Worm (Caenorhabditis elegans) whole organism, L3 larva: ENCODE results near the gene F08F1.3.

Source experiments
- R02D3.7 ChIP-seq: fragments of 150-350 bp; optimal IDR thresholded peaks from 2 replicates; lab custom pipeline; 2014; ENCODE audit warnings: missing biosample characterization, missing genetic modification characterization
- ZK546.5 ChIP-seq: sonication (generic microtip); optimal IDR thresholded peaks from 2 replicates; lab custom pipeline; 2017; ENCODE audit warnings: missing biosample characterization, missing genetic modification characterization
- aly-2 ChIP-seq: fragments of 150-350 bp; optimal IDR thresholded peaks from 2 replicates; lab custom pipeline; 2014; ENCODE audit warnings: missing biosample characterization, missing genetic modification characterization
- ama-1 ChIP-seq: fragments of 150-350 bp; optimal IDR thresholded peaks from 2 replicates; lab custom pipeline; 2018
- ceh-16 ChIP-seq: sonication (generic microtip); optimal IDR thresholded peaks from 2 replicates; lab custom pipeline; 2017; ENCODE audit warnings: missing biosample characterization, missing genetic modification characterization
- ceh-28 ChIP-seq: fragments of 150-350 bp; optimal IDR thresholded peaks from 2 replicates; lab custom pipeline; 2014; ENCODE audit warnings: missing biosample characterization, missing genetic modification reagents, missing genetic modification characterization
- ceh-82 ChIP-seq: fragments of 150-350 bp; optimal IDR thresholded peaks from 2 replicates; lab custom pipeline; 2014; ENCODE audit warnings: missing biosample characterization, missing genetic modification characterization
- ceh-9 ChIP-seq: sonication (generic microtip); optimal IDR thresholded peaks from 2 replicates; lab custom pipeline; 2018; ENCODE audit warnings: missing biosample characterization, missing genetic modification characterization
- daf-12 ChIP-seq: fragments of 150-350 bp; optimal IDR thresholded peaks from 2 replicates; lab custom pipeline; 2014; ENCODE audit warnings: missing biosample characterization, missing genetic modification reagents, missing genetic modification characterization
- egl-27 ChIP-seq: sonication (generic microtip); optimal IDR thresholded peaks from 4 replicates; lab custom pipeline; 2017; ENCODE audit warnings: missing biosample characterization, missing genetic modification reagents, missing genetic modification characterization
- egl-5 ChIP-seq: fragments of 150-350 bp; optimal IDR thresholded peaks from 2 replicates; lab custom pipeline; 2017; ENCODE audit warnings: missing biosample characterization, missing genetic modification reagents, missing genetic modification characterization, inconsistent platforms
- elt-1 ChIP-seq: fragments of 150-350 bp; optimal IDR thresholded peaks from 2 replicates; lab custom pipeline; 2014; ENCODE audit warnings: missing biosample characterization, missing genetic modification characterization
- elt-3 ChIP-seq, 3 experiments: fragments of 150-350 bp in 1 of 3; sonication (generic microtip) in 2 of 3; optimal IDR thresholded peaks; 2 replicates in 2 of 3; 4 replicates in 1 of 3; lab custom pipeline; 2014 to 2017; ENCODE audit warnings: missing biosample characterization in 3 of 3, missing genetic modification characterization in 3 of 3
- eor-1 ChIP-seq, 2 experiments: fragments of 150-350 bp; optimal IDR thresholded peaks; 2 replicates each; lab custom pipeline; 2014 to 2018; ENCODE audit warnings: missing biosample characterization in 2 of 2, missing genetic modification characterization in 2 of 2
- fkh-10 ChIP-seq: sonication (generic microtip); optimal IDR thresholded peaks from 2 replicates; lab custom pipeline; 2017; ENCODE audit warnings: missing biosample characterization, missing genetic modification reagents, missing genetic modification characterization
- fkh-2 ChIP-seq: fragments of 150-350 bp; optimal IDR thresholded peaks from 2 replicates; lab custom pipeline; 2014; ENCODE audit warnings: missing biosample characterization, missing genetic modification reagents, missing genetic modification characterization
- fos-1 ChIP-seq: fragments of 150-350 bp; optimal IDR thresholded peaks from 2 replicates; lab custom pipeline; 2014; ENCODE audit warnings: missing biosample characterization, missing genetic modification characterization
- hmg-11 ChIP-seq: sonication (generic microtip); optimal IDR thresholded peaks from 2 replicates; lab custom pipeline; 2016; ENCODE audit warnings: missing genetic modification characterization, missing compliant biosample characterization
- jun-1 ChIP-seq: fragments of 150-350 bp; optimal IDR thresholded peaks from 2 replicates; lab custom pipeline; 2014; ENCODE audit warnings: missing biosample characterization, missing genetic modification reagents, missing genetic modification characterization
- lin-15B ChIP-seq: fragments of 150-350 bp; optimal IDR thresholded peaks from 2 replicates; lab custom pipeline; 2014; ENCODE audit warnings: missing biosample characterization, missing genetic modification characterization
- lin-39 ChIP-seq: fragments of 150-350 bp; optimal IDR thresholded peaks from 2 replicates; lab custom pipeline; 2018; ENCODE audit warnings: missing biosample characterization, missing genetic modification reagents, missing genetic modification characterization
- lsy-12 ChIP-seq: sonication (generic microtip); optimal IDR thresholded peaks from 2 replicates; lab custom pipeline; 2016; ENCODE audit warnings: mild to moderate bottlenecking, missing genetic modification characterization, missing compliant biosample characterization
- mdl-1 ChIP-seq: fragments of 150-350 bp; optimal IDR thresholded peaks from 2 replicates; lab custom pipeline; 2014; ENCODE audit warnings: missing biosample characterization, missing genetic modification characterization
- mml-1 ChIP-seq: fragments of 150-350 bp; sonication (generic microtip); optimal IDR thresholded peaks from 3 replicates; lab custom pipeline; 2014; ENCODE audit warnings: missing biosample characterization, missing genetic modification characterization
- nfya-1 ChIP-seq: sonication (generic microtip); optimal IDR thresholded peaks from 2 replicates; lab custom pipeline; 2017; ENCODE audit warnings: missing genetic modification characterization, mild to moderate bottlenecking, missing compliant biosample characterization, antibody characterized with exemption, moderate library complexity; ENCODE audit not compliant: insufficient read depth
- nhr-11 ChIP-seq: fragments of 150-350 bp; optimal IDR thresholded peaks from 2 replicates; lab custom pipeline; 2014; ENCODE audit warnings: missing biosample characterization, missing genetic modification characterization
- nhr-12 ChIP-seq: fragments of 150-350 bp; optimal IDR thresholded peaks from 2 replicates; lab custom pipeline; 2014; ENCODE audit warnings: missing biosample characterization, missing genetic modification characterization
- nhr-23 ChIP-seq: fragments of 150-350 bp; optimal IDR thresholded peaks from 2 replicates; lab custom pipeline; 2014; ENCODE audit warnings: missing biosample characterization, missing genetic modification reagents, missing genetic modification characterization
- nhr-237 ChIP-seq: fragments of 150-350 bp; optimal IDR thresholded peaks from 2 replicates; lab custom pipeline; 2014; ENCODE audit warnings: missing biosample characterization, missing genetic modification characterization
- nhr-25 ChIP-seq: sonication (generic microtip); optimal IDR thresholded peaks from 2 replicates; lab custom pipeline; 2017; ENCODE audit warnings: missing biosample characterization, missing genetic modification characterization
- nhr-28 ChIP-seq: fragments of 150-350 bp; optimal IDR thresholded peaks from 2 replicates; lab custom pipeline; 2014; ENCODE audit warnings: missing biosample characterization, missing genetic modification characterization
- nhr-43 ChIP-seq: sonication (generic microtip); optimal IDR thresholded peaks from 2 replicates; lab custom pipeline; 2016; ENCODE audit warnings: mild to moderate bottlenecking, missing genetic modification characterization, missing compliant biosample characterization; ENCODE audit not compliant: poor library complexity, severe bottlenecking
- nhr-67 ChIP-seq: fragments of 150-350 bp; optimal IDR thresholded peaks from 2 replicates; lab custom pipeline; 2014; ENCODE audit warnings: missing biosample characterization, missing genetic modification characterization
- nhr-76 ChIP-seq: fragments of 150-350 bp; sonication (generic microtip); optimal IDR thresholded peaks from 5 replicates; lab custom pipeline; 2014; ENCODE audit warnings: missing biosample characterization, missing genetic modification characterization
- nhr-77 ChIP-seq: fragments of 150-350 bp; optimal IDR thresholded peaks from 2 replicates; lab custom pipeline; 2014; ENCODE audit warnings: missing biosample characterization, missing genetic modification characterization
- pha-4 ChIP-seq: fragments of 150-350 bp; optimal IDR thresholded peaks from 2 replicates; lab custom pipeline; 2014; ENCODE audit warnings: missing biosample characterization, missing genetic modification reagents, missing genetic modification characterization
- pqm-1 ChIP-seq: fragments of 150-350 bp; optimal IDR thresholded peaks from 2 replicates; lab custom pipeline; 2017; ENCODE audit warnings: missing biosample characterization, missing genetic modification characterization, inconsistent platforms
- sea-2 ChIP-seq: fragments of 150-350 bp; sonication (generic microtip); optimal IDR thresholded peaks from 4 replicates; lab custom pipeline; 2014; ENCODE audit warnings: missing biosample characterization, missing genetic modification reagents, missing genetic modification characterization
- skn-1 ChIP-seq: fragments of 150-350 bp; optimal IDR thresholded peaks from 2 replicates; lab custom pipeline; 2014; ENCODE audit warnings: missing biosample characterization, missing genetic modification characterization
- snpc-4 ChIP-seq: fragments of 150-350 bp; optimal IDR thresholded peaks from 2 replicates; lab custom pipeline; 2014; ENCODE audit warnings: missing biosample characterization, missing genetic modification characterization
- tbx-2 ChIP-seq: sonication (generic microtip); optimal IDR thresholded peaks from 2 replicates; lab custom pipeline; 2016; ENCODE audit warnings: mild to moderate bottlenecking, missing genetic modification characterization, missing compliant biosample characterization
- unc-39 ChIP-seq: sonication (generic microtip); optimal IDR thresholded peaks from 4 replicates; lab custom pipeline; 2017; ENCODE audit warnings: missing biosample characterization, missing genetic modification characterization
- unc-62 ChIP-seq: fragments of 150-350 bp; sonication (generic microtip); optimal IDR thresholded peaks from 4 replicates; lab custom pipeline; 2014; ENCODE audit warnings: missing biosample characterization, missing genetic modification reagents, missing genetic modification characterization
- zag-1 ChIP-seq: fragments of 150-350 bp; optimal IDR thresholded peaks from 2 replicates; lab custom pipeline; 2014; ENCODE audit warnings: missing biosample characterization, missing genetic modification characterization
- ztf-11 ChIP-seq: fragments of 150-350 bp; optimal IDR thresholded peaks from 2 replicates; lab custom pipeline; 2014; ENCODE audit warnings: missing biosample characterization, missing genetic modification characterization
- ztf-4 ChIP-seq: fragments of 150-350 bp; optimal IDR thresholded peaks from 2 replicates; lab custom pipeline; 2014; ENCODE audit warnings: missing biosample characterization, missing genetic modification characterization

F08F1.3 gene

DNA sequence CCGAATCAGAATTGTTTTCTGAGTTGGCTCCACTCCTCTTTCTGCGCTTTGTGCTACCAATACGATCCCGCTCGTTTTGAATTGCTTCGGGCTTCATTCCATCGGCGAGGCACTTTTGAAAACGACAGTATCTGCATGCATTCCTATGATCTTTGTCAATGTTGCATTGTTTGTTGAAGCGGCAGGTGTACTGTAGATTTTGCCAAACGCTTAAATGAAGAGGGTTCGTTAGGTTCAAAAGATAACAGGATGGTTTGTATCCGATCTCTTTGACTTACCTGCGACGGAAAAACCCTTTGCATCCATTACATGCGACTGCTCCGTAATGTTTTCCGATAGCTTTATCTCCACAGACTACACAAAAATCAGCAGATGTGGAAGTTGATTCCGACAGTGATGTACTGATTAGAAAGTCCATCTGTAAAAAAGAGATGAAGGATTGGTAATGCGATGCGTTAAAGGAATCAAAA lies 47.2 kb downstream of the F08F1.3 start, which contains the start of gene nhr-14:
TSS of gene nhr-14 (minus strand) at position 420 of the 470 bp plus-strand sequence.
- no peak for TF ChIP-seq ceh-28 (tag; lab: Kevin White, UChicago)
- no peak for TF ChIP-seq zag-1
- no peak for TF ChIP-seq ama-1 (lab: Kevin White, UChicago)
- peak; percentile 16 for TF ChIP-seq nhr-25 (tag; lab: Kevin White, UChicago)
- no peak for TF ChIP-seq unc-39 (tag; lab: Kevin White, UChicago)
- TF ChIP-seq nhr-28 (tag; lab: Kevin White, UChicago), result no peak
- TF ChIP-seq pqm-1 (tag; lab: Kevin White, UChicago), result no peak
- TF ChIP-seq ceh-82 (tag; lab: Kevin White, UChicago), result no peak
- TF ChIP-seq nhr-12 (tag; lab: Kevin White, UChicago), result no peak

DNA sequence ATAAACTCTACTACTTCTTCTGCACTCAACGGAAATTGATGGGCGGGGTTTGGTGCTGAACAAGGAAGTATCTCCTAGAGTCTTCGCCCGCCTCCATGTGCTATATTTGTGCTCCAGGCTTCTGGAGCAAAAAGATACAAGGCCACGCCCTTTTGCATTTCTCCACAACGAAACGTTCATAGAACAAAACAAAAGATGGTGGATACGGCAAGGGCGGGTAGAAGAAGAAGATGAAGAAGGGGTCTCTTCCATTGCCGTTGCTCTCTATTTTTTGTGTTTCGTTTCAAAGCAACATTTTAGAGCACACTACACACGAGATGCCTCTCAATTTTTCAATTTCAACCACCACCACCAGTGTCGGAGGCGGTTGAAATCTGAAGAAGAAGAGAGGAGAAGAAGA lies 47.7 kb downstream of the F08F1.3 start:
- peak; percentile 1 for TF ChIP-seq unc-62 (GFP tag; lab: Kevin White, UChicago)
- TF ChIP-seq skn-1 (tag; lab: Kevin White, UChicago), result no peak
- TF ChIP-seq hmg-11 (tag; lab: Kevin White, UChicago), result peak; percentile 25
- peak; percentile 50 for TF ChIP-seq mdl-1 (tag; lab: Kevin White, UChicago)
- TF ChIP-seq lin-39 (tag; lab: Kevin White, UChicago), result peak; percentile 34
- peak; percentile 73 for TF ChIP-seq fkh-10
- TF ChIP-seq eor-1 (tag; optimal IDR thresholded peaks at IDR 0.05; lab: Kevin White, UChicago), result no peak

DNA sequence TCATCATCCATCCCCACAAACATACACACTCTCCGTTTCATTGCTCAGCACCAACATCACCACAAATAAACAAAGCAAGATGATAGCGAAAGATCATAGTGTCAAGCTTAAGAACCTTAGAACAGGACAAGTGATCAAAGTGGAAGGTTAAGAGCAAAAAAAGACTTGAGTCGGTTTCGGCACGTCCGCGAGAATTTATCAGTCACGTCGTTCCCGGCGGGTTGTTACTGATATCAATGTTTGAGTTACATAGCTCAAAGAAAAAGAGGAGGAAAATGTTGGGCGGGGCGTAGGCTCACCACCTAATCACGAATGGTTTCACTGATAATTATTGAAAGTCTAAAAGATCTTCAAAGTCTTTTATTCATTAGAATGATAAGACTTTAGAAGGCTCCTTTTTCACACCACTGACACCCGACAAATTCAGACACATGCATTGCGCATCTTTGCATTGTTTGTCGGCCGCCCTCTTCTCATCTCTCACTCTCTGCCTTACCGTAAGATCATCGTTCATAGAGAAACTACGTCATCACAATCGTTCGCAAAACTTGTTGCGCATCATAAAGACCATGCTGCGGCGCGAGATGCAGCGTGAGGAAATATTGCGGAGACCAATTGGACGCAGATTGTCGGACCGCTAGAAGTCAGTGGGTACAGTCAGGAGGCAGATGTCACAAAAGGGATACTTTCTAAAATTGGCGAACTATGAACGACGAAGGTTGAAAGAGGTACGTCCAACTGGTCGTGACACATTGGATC lies 48.6 kb downstream of the F08F1.3 start:
- TF ChIP-seq elt-3 (tag; optimal IDR thresholded peaks at IDR 0.05; lab: Kevin White, UChicago), result peak in 2 of 3 experiments; percentile 77 to 90
- TF ChIP-seq ama-1 (lab: Kevin White, UChicago), result peak; percentile 39
- no peak for TF ChIP-seq lin-39 (tag; lab: Kevin White, UChicago)
- TF ChIP-seq nhr-23, result peak; percentile 98
- no peak for TF ChIP-seq skn-1 (tag; lab: Kevin White, UChicago)
- no peak for TF ChIP-seq pha-4 (tag; lab: Kevin White, UChicago)
- peak; percentile 5 for TF ChIP-seq ceh-82 (tag; lab: Kevin White, UChicago)
- TF ChIP-seq ztf-4 (tag; lab: Kevin White, UChicago), result peak; percentile 59
- no peak for TF ChIP-seq pqm-1 (tag; lab: Kevin White, UChicago)
- no peak for TF ChIP-seq unc-39 (tag; lab: Kevin White, UChicago)
- no peak for TF ChIP-seq nhr-67 (tag; lab: Kevin White, UChicago)
- TF ChIP-seq unc-62 (GFP tag; lab: Kevin White, UChicago), result peak; percentile 91
- no peak for TF ChIP-seq nhr-11 (tag; lab: Kevin White, UChicago)
- TF ChIP-seq ZK546.5 (tag; lab: Kevin White, UChicago), result no peak
- TF ChIP-seq egl-27 (tag; lab: Kevin White, UChicago), result no peak
- peak; percentile 79 for TF ChIP-seq ceh-28 (tag; lab: Kevin White, UChicago)
- TF ChIP-seq lsy-12 (tag; lab: Kevin White, UChicago), result peak; percentile 81
- peak; percentile 99 for TF ChIP-seq nhr-43 (tag; lab: Kevin White, UChicago)
- TF ChIP-seq sea-2 (GFP tag; lab: Kevin White, UChicago), result no peak
- TF ChIP-seq nhr-25 (tag; lab: Kevin White, UChicago), result peak; percentile 99
- no peak for TF ChIP-seq nhr-237 (tag; lab: Kevin White, UChicago)
- no peak for TF ChIP-seq mml-1 (tag; lab: Kevin White, UChicago)
- TF ChIP-seq snpc-4 (tag; lab: Kevin White, UChicago), result peak; percentile 63
- TF ChIP-seq fos-1 (tag; lab: Kevin White, UChicago), result no peak
- no peak for TF ChIP-seq ceh-16 (tag; lab: Kevin White, UChicago)
- TF ChIP-seq fkh-10, result no peak
- no peak for TF ChIP-seq zag-1
- TF ChIP-seq nhr-28 (tag; lab: Kevin White, UChicago), result no peak
- TF ChIP-seq nhr-12 (tag; lab: Kevin White, UChicago), result no peak
- peak; percentile 5 for TF ChIP-seq hmg-11 (tag; lab: Kevin White, UChicago)
- peak; percentile 46 for TF ChIP-seq nhr-76 (tag; lab: Kevin White, UChicago)
- no peak for TF ChIP-seq ztf-11 (tag; lab: Kevin White, UChicago)
- TF ChIP-seq elt-1 (tag; lab: Kevin White, UChicago), result peak; percentile 47
- peak; percentile 74 for TF ChIP-seq mdl-1 (tag; lab: Kevin White, UChicago)
- TF ChIP-seq nhr-77 (tag; lab: Kevin White, UChicago), result no peak
- TF ChIP-seq jun-1 (tag; lab: Kevin White, UChicago), result peak; percentile 59
- no peak for TF ChIP-seq fkh-2
- TF ChIP-seq R02D3.7 (tag; lab: Kevin White, UChicago), result peak; percentile 24
- no peak for TF ChIP-seq daf-12 (tag; lab: Kevin White, UChicago)
- TF ChIP-seq egl-5 (tag; lab: Kevin White, UChicago), result no peak
- TF ChIP-seq aly-2 (tag; lab: Kevin White, UChicago), result no peak
- peak; percentile 88 for TF ChIP-seq tbx-2 (tag; lab: Kevin White, UChicago)
- TF ChIP-seq eor-1 (tag; optimal IDR thresholded peaks at IDR 0.05; lab: Kevin White, UChicago), result no peak
- TF ChIP-seq lin-15B (tag; lab: Kevin White, UChicago), result no peak
- no peak for TF ChIP-seq ceh-9
- peak; percentile 66 for TF ChIP-seq nfya-1 (tag; lab: Kevin White, UChicago)
